Worm (Caenorhabditis elegans) whole organism, L4 larva: ENCODE measurements around the gene try-3.
A peak's percentile ranks its signal among the peaks of the same experiment; 100 is the strongest.

ENCODE experiments used
- F26F4.8 ChIP-seq: fragments of 200-800 bp; sonication (Bioruptor generic); conservative IDR thresholded peaks from 2 replicates; pipeline ENCODE4 v1.3.6; 2022; ENCODE audit warnings: missing genetic modification characterization, missing compliant biosample characterization
- F49E8.2 ChIP-seq: sonication (generic microtip); optimal IDR thresholded peaks from 2 replicates; lab custom pipeline; 2016; ENCODE audit warnings: missing compliant biosample characterization, mild to moderate bottlenecking, missing genetic modification characterization, borderline replicate concordance
- Y105C5A.15 ChIP-seq: fragments of 200-800 bp; sonication (Bioruptor generic); IDR thresholded peaks from 2 replicates; pipeline ENCODE4 v1.3.6; 2022; ENCODE audit warnings: missing genetic modification characterization, missing compliant biosample characterization
- Y48G9A.11 ChIP-seq: fragments of 200-800 bp; sonication (Bioruptor generic); IDR thresholded peaks from 2 replicates; pipeline ENCODE4 v1.3.6; 2022; ENCODE audit warnings: missing genetic modification reagents, missing genetic modification characterization, missing compliant biosample characterization
- Y75B8A.6 ChIP-seq: fragments of 200-800 bp; sonication (Bioruptor generic); IDR thresholded peaks from 2 replicates; pipeline ENCODE4 v1.3.6; 2022; ENCODE audit warnings: missing genetic modification reagents, missing genetic modification characterization, missing compliant biosample characterization
- ZK337.2 ChIP-seq: fragments of 200-800 bp; sonication (Bioruptor generic); IDR thresholded peaks from 2 replicates; pipeline ENCODE4 v1.3.6; 2022; ENCODE audit warnings: missing genetic modification reagents, missing genetic modification characterization, missing compliant biosample characterization
- ama-1 ChIP-seq: fragments of 150-350 bp; optimal IDR thresholded peaks from 2 replicates; lab custom pipeline; 2014; ENCODE audit warnings: inconsistent platforms, mixed read lengths
- arid-1 ChIP-seq: fragments of 200-800 bp; sonication (Bioruptor generic); conservative IDR thresholded peaks from 2 replicates; pipeline ENCODE4 v1.3.6; 2022; ENCODE audit warnings: missing genetic modification reagents, missing genetic modification characterization, missing compliant biosample characterization
- ceh-62 ChIP-seq: sonication (generic microtip); optimal IDR thresholded peaks from 2 replicates; lab custom pipeline; 2017; ENCODE audit warnings: missing biosample characterization, missing genetic modification characterization
- ctbp-1 ChIP-seq: fragments of 200-800 bp; sonication (Bioruptor generic); IDR thresholded peaks from 2 replicates; pipeline ENCODE4 v1.3.6; 2022; ENCODE audit warnings: missing genetic modification reagents, missing genetic modification characterization, missing compliant biosample characterization
- daf-8 ChIP-seq: fragments of 200-800 bp; sonication (Bioruptor generic); IDR thresholded peaks from 2 replicates; pipeline ENCODE4 v1.3.6; 2022; ENCODE audit warnings: missing genetic modification characterization, missing compliant biosample characterization
- dmd-8 ChIP-seq: fragments of 200-800 bp; sonication (Bioruptor generic); IDR thresholded peaks from 2 replicates; pipeline ENCODE4 v1.3.6; 2022; ENCODE audit warnings: missing genetic modification characterization, missing compliant biosample characterization
- dmd-9 ChIP-seq: fragments of 200-800 bp; sonication (Bioruptor generic); IDR thresholded peaks from 2 replicates; pipeline ENCODE4 v1.3.6; 2022; ENCODE audit warnings: missing genetic modification reagents, missing genetic modification characterization, missing compliant biosample characterization
- egl-27 ChIP-seq: sonication (generic microtip); optimal IDR thresholded peaks from 3 replicates; lab custom pipeline; 2017; ENCODE audit warnings: missing biosample characterization, missing genetic modification reagents, missing genetic modification characterization
- gei-8 ChIP-seq: fragments of 200-800 bp; sonication (Bioruptor generic); optimal IDR thresholded peaks from 2 replicates; lab custom pipeline; 2018; ENCODE audit warnings: mild to moderate bottlenecking, missing genetic modification characterization, missing compliant biosample characterization
- hif-1 ChIP-seq, 2 experiments: sonication (generic microtip); optimal IDR thresholded peaks; 2 replicates each; lab custom pipeline; 2016 to 2017; ENCODE audit warnings: missing compliant biosample characterization in 2 of 2, missing genetic modification characterization in 2 of 2, missing genetic modification reagents in 2 of 2, missing genotype in 2 of 2, mild to moderate bottlenecking in 1 of 2
- hlh-11 ChIP-seq: fragments of 200-800 bp; sonication (Bioruptor generic); optimal IDR thresholded peaks from 2 replicates; lab custom pipeline; 2018; ENCODE audit warnings: mild to moderate bottlenecking, missing genetic modification characterization, missing compliant biosample characterization
- hlh-30 ChIP-seq: sonication (generic microtip); optimal IDR thresholded peaks from 2 replicates; lab custom pipeline; 2017; ENCODE audit warnings: antibody characterized with exemption, mild to moderate bottlenecking, missing genetic modification characterization, missing compliant biosample characterization; ENCODE audit not compliant: insufficient read depth
- lin-13 ChIP-seq: fragments of 150-350 bp; optimal IDR thresholded peaks from 2 replicates; lab custom pipeline; 2014; ENCODE audit warnings: missing biosample characterization, missing genetic modification reagents, missing genetic modification characterization
- lin-15B ChIP-seq: fragments of 150-350 bp; sonication (generic microtip); optimal IDR thresholded peaks from 3 replicates; lab custom pipeline; 2014; ENCODE audit warnings: missing biosample characterization, missing genetic modification characterization
- lin-38 ChIP-seq: fragments of 200-800 bp; sonication (Bioruptor generic); IDR thresholded peaks from 2 replicates; pipeline ENCODE4 v1.3.6; 2022; ENCODE audit warnings: missing genetic modification reagents, missing genetic modification characterization, missing compliant biosample characterization
- mdl-1 ChIP-seq, 2 experiments: fragments of 150-350 bp in 1 of 2; sonication (generic microtip) in 1 of 2; optimal IDR thresholded peaks; 2 replicates each; lab custom pipeline; 2014 to 2017; ENCODE audit warnings: missing biosample characterization in 2 of 2, missing genetic modification characterization in 2 of 2
- mep-1 ChIP-seq: fragments of 150-350 bp; sonication (generic microtip); optimal IDR thresholded peaks from 3 replicates; lab custom pipeline; 2014; ENCODE audit warnings: missing biosample characterization, missing genetic modification characterization
- mes-2 ChIP-seq: sonication (generic microtip); optimal IDR thresholded peaks from 2 replicates; lab custom pipeline; 2016; ENCODE audit warnings: missing genotype, mild to moderate bottlenecking, missing genetic modification characterization, missing compliant biosample characterization; ENCODE audit not compliant: poor library complexity, severe bottlenecking
- mxl-3 ChIP-seq: fragments of 200-800 bp; sonication (Bioruptor generic); optimal IDR thresholded peaks from 2 replicates; lab custom pipeline; 2018; ENCODE audit warnings: mild to moderate bottlenecking, missing genetic modification characterization, missing compliant biosample characterization
- nhr-10 ChIP-seq: fragments of 150-350 bp; optimal IDR thresholded peaks from 2 replicates; lab custom pipeline; 2014; ENCODE audit warnings: missing biosample characterization, missing genetic modification characterization
- nhr-102 ChIP-seq: sonication (generic microtip); optimal IDR thresholded peaks from 2 replicates; lab custom pipeline; 2016; ENCODE audit warnings: mild to moderate bottlenecking, missing genetic modification characterization, moderate library complexity, missing compliant biosample characterization
- nhr-237 ChIP-seq: sonication (generic microtip); optimal IDR thresholded peaks from 2 replicates; lab custom pipeline; 2017; ENCODE audit warnings: missing biosample characterization, missing genetic modification characterization
- nhr-25 ChIP-seq: sonication (generic microtip); optimal IDR thresholded peaks from 2 replicates; lab custom pipeline; 2017; ENCODE audit warnings: missing genetic modification characterization, mild to moderate bottlenecking, missing compliant biosample characterization, antibody characterized with exemption, moderate library complexity, borderline replicate concordance; ENCODE audit not compliant: insufficient read depth
- nhr-28 ChIP-seq: fragments of 150-350 bp; optimal IDR thresholded peaks from 2 replicates; lab custom pipeline; 2014; ENCODE audit warnings: missing biosample characterization, missing genetic modification characterization
- nhr-42 ChIP-seq: fragments of 200-800 bp; sonication (Bioruptor generic); IDR thresholded peaks from 2 replicates; pipeline ENCODE4 v1.3.6; 2022; ENCODE audit warnings: missing genetic modification characterization, missing compliant biosample characterization
- nhr-76 ChIP-seq: fragments of 150-350 bp; optimal IDR thresholded peaks from 2 replicates; lab custom pipeline; 2014; ENCODE audit warnings: missing biosample characterization, missing genetic modification characterization
- nhr-77 ChIP-seq: fragments of 150-350 bp; optimal IDR thresholded peaks from 2 replicates; lab custom pipeline; 2014; ENCODE audit warnings: missing biosample characterization, missing genetic modification characterization
- pha-4 ChIP-seq, 2 experiments: fragments of 150-350 bp in 1 of 2; fragments of 200-800 bp in 1 of 2; sonication (Bioruptor generic) in 1 of 2; IDR thresholded peaks in 1 of 2; optimal IDR thresholded peaks in 1 of 2; 2 replicates each; pipeline versions ENCODE4 v1.3.6 to Lab custom; 2014 to 2022; ENCODE audit warnings: missing genetic modification characterization in 2 of 2, missing genetic modification reagents in 2 of 2, missing biosample characterization in 1 of 2, missing compliant biosample characterization in 1 of 2
- saeg-2 ChIP-seq: fragments of 200-800 bp; sonication (Bioruptor generic); IDR thresholded peaks from 2 replicates; pipeline ENCODE4 v1.3.6; 2022; ENCODE audit warnings: missing genetic modification reagents, missing genetic modification characterization, missing compliant biosample characterization
- skn-1 ChIP-seq: fragments of 150-350 bp; optimal IDR thresholded peaks from 2 replicates; lab custom pipeline; 2014; ENCODE audit warnings: missing biosample characterization, missing genetic modification characterization
- snpc-1.2 ChIP-seq: fragments of 200-800 bp; sonication (Bioruptor generic); IDR thresholded peaks from 2 replicates; pipeline ENCODE4 v1.3.6; 2022; ENCODE audit warnings: missing genetic modification reagents, missing genetic modification characterization, missing compliant biosample characterization
- spr-1 ChIP-seq: sonication (generic microtip); optimal IDR thresholded peaks from 2 replicates; lab custom pipeline; 2016; ENCODE audit warnings: mild to moderate bottlenecking, missing genetic modification characterization, missing compliant biosample characterization
- spr-3 ChIP-seq: fragments of 200-800 bp; sonication (Bioruptor generic); optimal IDR thresholded peaks from 2 replicates; lab custom pipeline; 2018; ENCODE audit warnings: mild to moderate bottlenecking, missing genetic modification characterization, missing compliant biosample characterization
- tag-97 ChIP-seq: fragments of 200-800 bp; sonication (Bioruptor generic); IDR thresholded peaks from 2 replicates; pipeline ENCODE4 v1.3.6; 2022; ENCODE audit warnings: missing genetic modification characterization, missing compliant biosample characterization
- unc-130 ChIP-seq: sonication (generic microtip); optimal IDR thresholded peaks from 2 replicates; lab custom pipeline; 2016; ENCODE audit warnings: missing genetic modification reagents, missing genetic modification characterization, missing compliant biosample characterization
- unc-39 ChIP-seq: sonication (generic microtip); optimal IDR thresholded peaks from 2 replicates; lab custom pipeline; 2017; ENCODE audit warnings: missing biosample characterization, missing genetic modification characterization
- unc-62 ChIP-seq, 3 experiments: fragments of 150-350 bp in 1 of 3; sonication (generic microtip); optimal IDR thresholded peaks in 2 of 3; peaks in 1 of 3; 1 replicate in 1 of 3; 2 replicates in 2 of 3; lab custom pipeline; 2014 to 2017; ENCODE audit warnings: missing biosample characterization in 3 of 3, missing genetic modification characterization in 3 of 3, missing genetic modification reagents in 3 of 3, missing genotype in 1 of 3
- zag-1 ChIP-seq: fragments of 150-350 bp; optimal IDR thresholded peaks from 2 replicates; lab custom pipeline; 2014; ENCODE audit warnings: missing biosample characterization, missing genetic modification characterization
- ztf-11 ChIP-seq: fragments of 150-350 bp; optimal IDR thresholded peaks from 2 replicates; lab custom pipeline; 2014; ENCODE audit warnings: missing biosample characterization, missing genetic modification characterization

The try-3 gene

ce11 chrIV:6526522-6526921 lies 30.4 kb upstream of the try-3 start:
- TF ChIP-seq unc-39 (tag; lab: Kevin White, UChicago) (no peak), hlh-11 (no peak), Y48G9A.11 (GFP tag; lab: Robert Waterston, UW) (peak; percentile 59; the same call in 1 of the 2 replicates), mdl-1 (tag; optimal IDR thresholded peaks at IDR 0.05; lab: Kevin White, UChicago) (no peak), lin-15B (no peak), spr-3 (no peak), nhr-77 (tag; lab: Kevin White, UChicago) (no peak), skn-1 (tag; lab: Kevin White, UChicago) (no peak), ctbp-1 (no peak), dmd-8 (GFP tag; lab: Robert Waterston, UW) (no peak), ZK337.2 (GFP tag; lab: Robert Waterston, UW) (no peak), lin-38 (GFP tag; lab: Robert Waterston, UW) (peak; percentile 70), arid-1 (GFP tag; lab: Robert Waterston, UW) (peak; percentile 39; the same call in 1 of the 2 replicates), tag-97 (GFP tag; lab: Robert Waterston, UW) (no peak), F26F4.8 (GFP tag; lab: Robert Waterston, UW) (no peak), zag-1 (tag; lab: Kevin White, UChicago) (no peak), mep-1 (tag; lab: Kevin White, UChicago) (no peak), nhr-10 (tag; lab: Kevin White, UChicago) (no peak), spr-1 (tag; lab: Kevin White, UChicago) (no peak), unc-130 (no peak), pha-4 (GFP tag; IDR thresholded peaks at IDR 0.05; lab: Robert Waterston, UW) (peak; percentile 38; the same call in 1 of the 2 replicates), pha-4 (tag; optimal IDR thresholded peaks at IDR 0.05; lab: Kevin White, UChicago) (no peak), nhr-102 (no peak), hlh-30 (no peak), saeg-2 (no peak), gei-8 (GFP tag; lab: Kevin White, UChicago) (no peak), mxl-3 (no peak), ceh-62 (tag; lab: Kevin White, UChicago) (no peak), nhr-42 (GFP tag; lab: Robert Waterston, UW) (no peak), Y105C5A.15 (GFP tag; lab: Robert Waterston, UW) (peak; percentile 41; the same call in 1 of the 2 replicates), hif-1 (tag; optimal IDR thresholded peaks at IDR 0.05; lab: Kevin White, UChicago) (no peak), nhr-237 (tag; lab: Kevin White, UChicago) (no peak), mes-2 (tag; lab: Kevin White, UChicago) (no peak), daf-8 (GFP tag; lab: Robert Waterston, UW) (no peak), ztf-11 (tag; lab: Kevin White, UChicago) (no peak), lin-13 (no peak), egl-27 (no peak), Y75B8A.6 (GFP tag; lab: Robert Waterston, UW) (0 out of 2 replicates have a peak, but pooled peaks have one; percentile 14), unc-62 (GFP tag; optimal IDR thresholded peaks at IDR 0.05 in 1 of 2; lab: Kevin White, UChicago) (no peak), unc-62 (tag; optimal IDR thresholded peaks at IDR 0.05; lab: Kevin White, UChicago) (no peak), nhr-25 (tag; lab: Kevin White, UChicago) (no peak), dmd-9 (GFP tag; lab: Robert Waterston, UW) (no peak), nhr-28 (tag; lab: Kevin White, UChicago) (no peak), nhr-76 (tag; lab: Kevin White, UChicago) (no peak), ama-1 (lab: Kevin White, UChicago) (no peak), F49E8.2 (peak; percentile 71), snpc-1.2 (GFP tag; lab: Robert Waterston, UW) (peak; percentile 91)
